Fruit fly (Drosophila melanogaster) whole organism, prepupa: Measurements from ENCODE around the gene Vps15.

Experiments
- CG10631 ChIP-seq: fragments of 200-800 bp; sonication (Bioruptor generic); optimal IDR thresholded peaks from 2 replicates; lab custom pipeline; 2016; ENCODE audit warnings: missing biosample characterization, missing genetic modification characterization
- CG10669 ChIP-seq: fragments of 200-800 bp; sonication (Bioruptor generic); optimal IDR thresholded peaks from 3 replicates; lab custom pipeline; 2018; ENCODE audit warnings: missing biosample characterization, mild to moderate bottlenecking, missing genetic modification characterization, moderate library complexity
- CG11294 ChIP-seq: fragments of 200-800 bp; sonication (Bioruptor generic); IDR thresholded peaks from 2 replicates; pipeline ENCODE4 v1.3.6; 2022; ENCODE audit warnings: missing biosample characterization, missing genetic modification characterization
- CG11762 ChIP-seq: fragments of 200-800 bp; sonication (Bioruptor generic); optimal IDR thresholded peaks from 3 replicates; lab custom pipeline; 2016; ENCODE audit warnings: missing biosample characterization, missing genetic modification characterization; ENCODE audit not compliant: insufficient read depth
- CG11902 ChIP-seq: fragments of 200-800 bp; sonication (Bioruptor generic); optimal IDR thresholded peaks from 3 replicates; lab custom pipeline; 2016; ENCODE audit warnings: missing biosample characterization, missing genetic modification characterization
- CG15336 ChIP-seq: fragments of 200-800 bp; sonication (Bioruptor generic); IDR thresholded peaks from 2 replicates; pipeline ENCODE4 v1.3.6; 2022; ENCODE audit warnings: missing biosample characterization, missing genetic modification characterization
- CG1621 ChIP-seq: fragments of 200-800 bp; sonication (Bioruptor generic); optimal IDR thresholded peaks from 3 replicates; lab custom pipeline; 2018; ENCODE audit warnings: missing biosample characterization, mild to moderate bottlenecking, missing genetic modification characterization
- CG16779 ChIP-seq: fragments of 200-800 bp; sonication (Bioruptor generic); optimal IDR thresholded peaks from 3 replicates; lab custom pipeline; 2017; ENCODE audit warnings: missing biosample characterization, mild to moderate bottlenecking, missing genetic modification characterization
- CG3032 ChIP-seq: fragments of 200-800 bp; optimal IDR thresholded peaks from 2 replicates; lab custom pipeline; 2019; ENCODE audit warnings: missing biosample characterization, mild to moderate bottlenecking, missing genetic modification characterization, moderate library complexity
- CG31627 ChIP-seq: fragments of 200-800 bp; sonication (Bioruptor generic); optimal IDR thresholded peaks from 3 replicates; lab custom pipeline; 2016; ENCODE audit warnings: missing biosample characterization, missing genetic modification characterization
- CG32006 ChIP-seq: fragments of 200-800 bp; sonication (Bioruptor generic); optimal IDR thresholded peaks from 3 replicates; lab custom pipeline; 2017; ENCODE audit warnings: missing biosample characterization, mild to moderate bottlenecking, missing genetic modification characterization
- CG3919 ChIP-seq: fragments of 200-800 bp; sonication (Bioruptor generic); optimal IDR thresholded peaks from 3 replicates; lab custom pipeline; 2016; ENCODE audit warnings: missing biosample characterization, missing genetic modification characterization
- CG4318 ChIP-seq: fragments of 200-800 bp; sonication (Bioruptor generic); optimal IDR thresholded peaks from 3 replicates; lab custom pipeline; 2017; ENCODE audit warnings: missing biosample characterization, mild to moderate bottlenecking, missing genetic modification characterization
- CG6163 ChIP-seq: fragments of 200-800 bp; sonication (Bioruptor generic); IDR thresholded peaks from 3 replicates; pipeline ENCODE4 v1.3.6; 2022; ENCODE audit warnings: missing biosample characterization, missing genetic modification characterization
- CG6276 ChIP-seq: fragments of 200-800 bp; sonication (Bioruptor generic); optimal IDR thresholded peaks from 2 replicates; lab custom pipeline; 2017; ENCODE audit warnings: missing biosample characterization, mild to moderate bottlenecking, missing genetic modification characterization
- CG6792 ChIP-seq: fragments of 200-800 bp; sonication (Bioruptor generic); optimal IDR thresholded peaks from 3 replicates; lab custom pipeline; 2016; ENCODE audit warnings: missing biosample characterization, missing genetic modification characterization
- CG6854 ChIP-seq: fragments of 200-800 bp; sonication (Bioruptor generic); optimal IDR thresholded peaks from 2 replicates; lab custom pipeline; 2017; ENCODE audit warnings: missing biosample characterization, mild to moderate bottlenecking, missing genetic modification characterization
- CG7368 ChIP-seq: fragments of 200-800 bp; sonication (Bioruptor generic); optimal IDR thresholded peaks from 3 replicates; lab custom pipeline; 2016; ENCODE audit warnings: missing biosample characterization, missing genetic modification characterization
- CG8119 ChIP-seq: fragments of 200-800 bp; sonication (Bioruptor generic); IDR thresholded peaks from 3 replicates; pipeline ENCODE4 v1.3.6; 2022; ENCODE audit warnings: missing biosample characterization, missing genetic modification characterization
- CG8319 ChIP-seq: fragments of 200-800 bp; sonication (Bioruptor generic); optimal IDR thresholded peaks from 3 replicates; lab custom pipeline; 2016; ENCODE audit warnings: missing biosample characterization, missing genetic modification characterization
- CG8632 ChIP-seq: fragments of 200-800 bp; sonication (Bioruptor generic); optimal IDR thresholded peaks from 3 replicates; lab custom pipeline; 2016; ENCODE audit warnings: missing biosample characterization, missing genetic modification characterization
- CG9139 ChIP-seq: fragments of 200-800 bp; sonication (Bioruptor generic); optimal IDR thresholded peaks from 3 replicates; lab custom pipeline; 2017; ENCODE audit warnings: missing biosample characterization, mild to moderate bottlenecking, missing genetic modification characterization
- Eip75B ChIP-seq: fragments of 200-800 bp; sonication (Bioruptor generic); optimal IDR thresholded peaks from 3 replicates; lab custom pipeline; 2016; ENCODE audit warnings: missing biosample characterization, missing genetic modification characterization
- Eip93F ChIP-seq: fragments of 200-800 bp; sonication (Bioruptor generic); optimal IDR thresholded peaks from 2 replicates; lab custom pipeline; 2016; ENCODE audit warnings: missing biosample characterization, mild to moderate bottlenecking, missing genetic modification characterization
- Ets96B ChIP-seq: fragments of 200-800 bp; optimal IDR thresholded peaks from 2 replicates; lab custom pipeline; 2019; ENCODE audit warnings: missing biosample characterization, mild to moderate bottlenecking, missing genetic modification characterization, moderate library complexity
- Gug ChIP-seq: fragments of 200-800 bp; sonication (Bioruptor generic); IDR thresholded peaks from 2 replicates; pipeline ENCODE4 v1.3.6; 2022; ENCODE audit warnings: missing biosample characterization, missing genetic modification characterization
- Hr38 ChIP-seq: sonication (Bioruptor generic); optimal IDR thresholded peaks from 2 replicates; lab custom pipeline; 2016; ENCODE audit warnings: missing biosample characterization, missing genetic modification characterization
- Hr39 ChIP-seq: fragments of 200-800 bp; sonication (Bioruptor generic); optimal IDR thresholded peaks from 2 replicates; lab custom pipeline; 2016; ENCODE audit warnings: missing biosample characterization, missing genetic modification characterization
- Hr4 ChIP-seq: fragments of 200-800 bp; sonication (Bioruptor generic); optimal IDR thresholded peaks from 3 replicates; lab custom pipeline; 2016; ENCODE audit warnings: missing biosample characterization, missing genetic modification characterization
- Lpt ChIP-seq: fragments of 200-800 bp; sonication (Bioruptor generic); optimal IDR thresholded peaks from 3 replicates; lab custom pipeline; 2016; ENCODE audit warnings: missing biosample characterization, missing genetic modification characterization
- Met ChIP-seq: fragments of 200-800 bp; sonication (Bioruptor generic); optimal IDR thresholded peaks from 3 replicates; lab custom pipeline; 2016; ENCODE audit warnings: missing biosample characterization, missing genetic modification characterization
- OdsH ChIP-seq: fragments of 200-800 bp; sonication (Bioruptor generic); optimal IDR thresholded peaks from 3 replicates; lab custom pipeline; 2016; ENCODE audit warnings: missing biosample characterization, missing genetic modification characterization
- Smox ChIP-seq: fragments of 200-800 bp; sonication (Bioruptor generic); optimal IDR thresholded peaks from 3 replicates; lab custom pipeline; 2016; ENCODE audit warnings: missing biosample characterization, missing genetic modification characterization
- Sox102F ChIP-seq: fragments of 200-800 bp; sonication (Bioruptor generic); optimal IDR thresholded peaks from 2 replicates; lab custom pipeline; 2016; ENCODE audit warnings: missing biosample characterization, mild to moderate bottlenecking, missing genetic modification characterization
- Sox14 ChIP-seq: fragments of 200-800 bp; sonication (Bioruptor generic); optimal IDR thresholded peaks from 3 replicates; lab custom pipeline; 2016; ENCODE audit warnings: missing biosample characterization, missing genetic modification characterization
- Sox15 ChIP-seq: fragments of 200-800 bp; sonication (Bioruptor generic); optimal IDR thresholded peaks from 3 replicates; lab custom pipeline; 2016; ENCODE audit warnings: missing biosample characterization, missing genetic modification characterization
- acj6 ChIP-seq: fragments of 200-800 bp; sonication (Bioruptor generic); optimal IDR thresholded peaks from 3 replicates; lab custom pipeline; 2016; ENCODE audit warnings: missing biosample characterization, missing genetic modification characterization
- cyc ChIP-seq: fragments of 200-800 bp; sonication (Bioruptor generic); optimal IDR thresholded peaks from 3 replicates; lab custom pipeline; 2016; ENCODE audit warnings: missing biosample characterization, missing genetic modification characterization
- dac ChIP-seq: fragments of 200-800 bp; sonication (Bioruptor generic); optimal IDR thresholded peaks from 2 replicates; lab custom pipeline; 2017; ENCODE audit warnings: missing biosample characterization, mild to moderate bottlenecking, missing genetic modification characterization
- dsx ChIP-seq: fragments of 200-800 bp; optimal IDR thresholded peaks from 3 replicates; lab custom pipeline; 2019; ENCODE audit warnings: missing biosample characterization, mild to moderate bottlenecking, missing genetic modification characterization, moderate library complexity; ENCODE audit not compliant: poor library complexity, severe bottlenecking
- eg ChIP-seq: fragments of 200-800 bp; sonication (Bioruptor generic); IDR thresholded peaks from 3 replicates; pipeline ENCODE4 v1.3.6; 2022; ENCODE audit warnings: missing biosample characterization, missing genetic modification characterization
- esn ChIP-seq: fragments of 200-800 bp; sonication (Bioruptor generic); optimal IDR thresholded peaks from 2 replicates; lab custom pipeline; 2016; ENCODE audit warnings: missing biosample characterization, mild to moderate bottlenecking, missing genetic modification characterization, moderate library complexity
- fd59A ChIP-seq: fragments of 200-800 bp; sonication (Bioruptor generic); optimal IDR thresholded peaks from 2 replicates; lab custom pipeline; 2017; ENCODE audit warnings: missing biosample characterization, mild to moderate bottlenecking, missing genetic modification characterization, missing genetic modification reagents
- fd85E ChIP-seq: fragments of 200-800 bp; sonication (Bioruptor generic); optimal IDR thresholded peaks from 3 replicates; lab custom pipeline; 2016; ENCODE audit warnings: missing biosample characterization, missing genetic modification characterization
- lz ChIP-seq: fragments of 200-800 bp; sonication (Bioruptor generic); optimal IDR thresholded peaks from 3 replicates; lab custom pipeline; 2016; ENCODE audit warnings: missing biosample characterization, missing genetic modification characterization
- net ChIP-seq: fragments of 200-800 bp; sonication (Bioruptor generic); optimal IDR thresholded peaks from 3 replicates; lab custom pipeline; 2016; ENCODE audit warnings: missing biosample characterization, missing genetic modification characterization
- pdm3 ChIP-seq: fragments of 200-800 bp; sonication (Bioruptor generic); optimal IDR thresholded peaks from 3 replicates; lab custom pipeline; 2016; ENCODE audit warnings: missing biosample characterization, missing genetic modification characterization
- salr ChIP-seq, 2 experiments: fragments of 200-800 bp; sonication (Bioruptor generic); optimal IDR thresholded peaks; 3 replicates each; lab custom pipeline; 2016 to 2018; ENCODE audit warnings: missing biosample characterization in 2 of 2, missing genetic modification characterization in 2 of 2, mild to moderate bottlenecking in 1 of 2
- spab ChIP-seq: fragments of 200-800 bp; sonication (Bioruptor generic); optimal IDR thresholded peaks from 2 replicates; lab custom pipeline; 2017; ENCODE audit warnings: missing biosample characterization, mild to moderate bottlenecking, missing genetic modification characterization, missing genetic modification reagents
- ss ChIP-seq, 2 experiments: fragments of 200-800 bp; sonication (Bioruptor generic); optimal IDR thresholded peaks; 2 replicates in 1 of 2; 3 replicates in 1 of 2; lab custom pipeline; 2017 to 2018; ENCODE audit warnings: mild to moderate bottlenecking in 2 of 2, missing biosample characterization in 2 of 2, missing genetic modification characterization in 2 of 2, moderate library complexity in 1 of 2
- svp ChIP-seq: fragments of 200-800 bp; sonication (Bioruptor generic); peaks from one replicate; lab custom pipeline; 2016; ENCODE audit warnings: missing biosample characterization, missing genetic modification characterization
- topi ChIP-seq: fragments of 200-800 bp; sonication (Bioruptor generic); optimal IDR thresholded peaks from 3 replicates; lab custom pipeline; 2016; ENCODE audit warnings: missing biosample characterization, missing genetic modification characterization
- vri ChIP-seq: fragments of 200-800 bp; sonication (Bioruptor generic); optimal IDR thresholded peaks from 3 replicates; lab custom pipeline; 2016; ENCODE audit warnings: missing biosample characterization, mild to moderate bottlenecking, missing genetic modification characterization

Vps15 gene

DNA sequence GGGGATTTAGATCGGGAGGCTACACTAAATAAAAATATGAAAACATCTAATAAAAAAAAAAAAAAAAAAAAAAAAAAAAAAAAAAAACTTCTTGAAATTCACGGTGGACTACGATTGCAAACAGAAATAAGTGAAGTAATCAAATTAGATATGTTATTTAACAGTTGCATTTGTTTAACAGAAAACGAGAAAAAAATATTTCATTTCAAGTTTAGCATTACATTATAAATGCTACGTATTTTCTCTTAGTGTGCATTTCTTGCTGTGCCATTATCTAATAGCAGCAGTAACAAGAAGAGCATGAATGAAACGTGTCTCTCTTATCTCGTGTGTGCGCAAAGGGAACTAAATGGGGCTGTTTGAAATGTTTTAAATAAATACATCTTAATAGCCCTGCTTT lies 20.9 kb downstream of the Vps15 start:
- peak; percentile 45 for TF ChIP-seq CG8632 (GFP tag; lab: Kevin White, UChicago)
- no peak for TF ChIP-seq Hr39 (GFP tag; lab: Kevin White, UChicago)
- no peak for TF ChIP-seq CG1621
- TF ChIP-seq acj6: peak; percentile 62
- peak; percentile 17 for TF ChIP-seq spab
- no peak for TF ChIP-seq CG11902 (GFP tag; lab: Kevin White, UChicago)
- peak; percentile 85 for TF ChIP-seq CG8119 (GFP tag; lab: Robert Waterston, UW)
- peak; percentile 74 for TF ChIP-seq svp
- peak; percentile 83 for TF ChIP-seq CG15336
- TF ChIP-seq net (GFP tag; lab: Kevin White, UChicago): peak; percentile 29
- TF ChIP-seq Sox15 (GFP tag; lab: Kevin White, UChicago): no peak
- TF ChIP-seq pdm3: peak; percentile 61
- TF ChIP-seq CG6792: peak; percentile 35
- peak; percentile 65 for TF ChIP-seq CG3919 (GFP tag; lab: Kevin White, UChicago)
- peak; percentile 10 for TF ChIP-seq CG10669 (GFP tag; lab: Kevin White, UChicago)
- TF ChIP-seq OdsH (GFP tag; lab: Kevin White, UChicago): peak; percentile 63
- TF ChIP-seq cyc (GFP tag; lab: Kevin White, UChicago): no peak
- TF ChIP-seq Met (GFP tag; lab: Kevin White, UChicago): peak; percentile 18
- TF ChIP-seq salr (GFP tag; optimal IDR thresholded peaks at IDR 0.05; lab: Kevin White, UChicago): peak in 1 of 2 experiments; percentile 75
- peak; percentile 59 for TF ChIP-seq CG6276
- peak; percentile 26 for TF ChIP-seq Sox14 (GFP tag; lab: Kevin White, UChicago)
- TF ChIP-seq lz (GFP tag; lab: Kevin White, UChicago): peak; percentile 1
- TF ChIP-seq eg: peak; percentile 84
- TF ChIP-seq fd59A (GFP tag; lab: Kevin White, UChicago): no peak
- TF ChIP-seq CG6854: no peak
- no peak for TF ChIP-seq CG8319 (GFP tag; lab: Kevin White, UChicago)
- TF ChIP-seq fd85E (GFP tag; lab: Kevin White, UChicago): no peak
- no peak for TF ChIP-seq dac (GFP tag; lab: Kevin White, UChicago)
- TF ChIP-seq vri (GFP tag; lab: Kevin White, UChicago): peak; percentile 3
- TF ChIP-seq CG11294: peak; percentile 42; the same call in 1 of the 2 replicates
- TF ChIP-seq Gug (GFP tag; lab: Robert Waterston, UW): peak; percentile 65
- TF ChIP-seq topi (GFP tag; lab: Kevin White, UChicago): no peak
- TF ChIP-seq CG31627 (GFP tag; lab: Kevin White, UChicago): no peak
- no peak for TF ChIP-seq Eip93F
- TF ChIP-seq esn: peak; percentile 28
- TF ChIP-seq Smox (GFP tag; lab: Kevin White, UChicago): peak; percentile 15
- no peak for TF ChIP-seq ss (GFP tag; optimal IDR thresholded peaks at IDR 0.05; lab: Kevin White, UChicago)
- no peak for TF ChIP-seq CG16779
- peak; percentile 78 for TF ChIP-seq Hr4 (GFP tag; lab: Kevin White, UChicago)
- TF ChIP-seq dsx: no peak
- TF ChIP-seq CG6163 (GFP tag; lab: Robert Waterston, UW): peak; percentile 71; the same call in 1 of the 3 replicates
- TF ChIP-seq Ets96B (tag; lab: Kevin White, UChicago): peak; percentile 36
- no peak for TF ChIP-seq CG7368 (GFP tag; lab: Kevin White, UChicago)
- TF ChIP-seq Hr38 (GFP tag; lab: Kevin White, UChicago): no peak
- peak; percentile 72 for TF ChIP-seq CG10631 (GFP tag; lab: Kevin White, UChicago)
- peak; percentile 40 for TF ChIP-seq CG3032
- no peak for TF ChIP-seq CG9139 (GFP tag; lab: Kevin White, UChicago)
- TF ChIP-seq Eip75B (GFP tag; lab: Kevin White, UChicago): peak; percentile 24
- TF ChIP-seq CG32006: peak; percentile 71
- peak; percentile 68 for TF ChIP-seq Lpt (GFP tag; lab: Kevin White, UChicago)
- TF ChIP-seq CG11762: peak; percentile 59
- no peak for TF ChIP-seq Sox102F
- TF ChIP-seq CG4318: peak; percentile 31
